Worm (Caenorhabditis elegans): ENCODE results near the gene Y7A9A.1.

ce11 chrIV:16225747-16226146 is 28.9 kb downstream of the Y7A9A.1 start, which contains the start of gene H25K10.4:
- TF ChIP-seq unc-39 (tag; optimal IDR thresholded peaks at IDR 0.05), result no peak
- no peak for TF ChIP-seq alr-1 (tag; optimal IDR thresholded peaks at IDR 0.05)
- no peak for TF ChIP-seq egl-27 (tag; optimal IDR thresholded peaks at IDR 0.05)
- no peak for TF ChIP-seq ceh-82 (tag; optimal IDR thresholded peaks at IDR 0.05)
- TF ChIP-seq blmp-1 (tag; optimal IDR thresholded peaks at IDR 0.05; ENCODE audit: insufficient read depth), result no peak
- TF ChIP-seq lsy-2 (tag; optimal IDR thresholded peaks at IDR 0.05), result no peak
- TF ChIP-seq unc-62 (GFP tag; optimal IDR thresholded peaks at IDR 0.05), result no peak
- TF ChIP-seq R02D3.7 (tag; optimal IDR thresholded peaks at IDR 0.05), result no peak

All from whole organism, L2 larva.